Fruit fly (Drosophila melanogaster) whole organism, embryonic: ENCODE results near the gene CG15530.

Experiments used
- Adf1 ChIP-seq: fragments of 200-800 bp; sonication (Bioruptor generic); IDR thresholded peaks from 2 replicates; pipeline ENCODE4 v1.3.6; 2022; ENCODE audit warnings: missing biosample characterization, missing genetic modification characterization
- CG10321 ChIP-seq: fragments of 200-800 bp; sonication (Bioruptor generic); IDR thresholded peaks from 2 replicates; pipeline ENCODE4 v1.3.6; 2022; ENCODE audit warnings: missing biosample characterization, missing genetic modification characterization
- CG10366 ChIP-seq: fragments of 200-800 bp; sonication (Bioruptor generic); IDR thresholded peaks from 2 replicates; pipeline ENCODE4 v1.3.6; 2022; ENCODE audit warnings: missing biosample characterization, missing genetic modification characterization
- CG10959 ChIP-seq: fragments of 200-800 bp; sonication (Bioruptor generic); IDR thresholded peaks from 2 replicates; pipeline ENCODE4 v1.3.6; 2022; ENCODE audit warnings: missing biosample characterization, missing genetic modification characterization
- CG10979 ChIP-seq: fragments of 200-800 bp; sonication (Bioruptor generic); optimal IDR thresholded peaks from 2 replicates; lab custom pipeline; 2018; ENCODE audit warnings: missing biosample characterization, mild to moderate bottlenecking, missing genetic modification characterization, moderate library complexity
- CG11247 ChIP-seq: fragments of 200-800 bp; sonication (Bioruptor generic); IDR thresholded peaks from 2 replicates; pipeline ENCODE4 v1.3.6; 2022; ENCODE audit warnings: missing biosample characterization, missing genetic modification characterization
- CG12155 ChIP-seq: fragments of 200-800 bp; sonication (Bioruptor generic); optimal IDR thresholded peaks from 3 replicates; lab custom pipeline; 2016; ENCODE audit warnings: missing biosample characterization, missing genetic modification characterization
- CG12299 ChIP-seq: fragments of 200-800 bp; sonication (Bioruptor generic); optimal IDR thresholded peaks from 2 replicates; lab custom pipeline; 2018; ENCODE audit warnings: missing biosample characterization, mild to moderate bottlenecking, missing genetic modification characterization
- CG13287 ChIP-seq: fragments of 200-800 bp; sonication (Bioruptor generic); IDR thresholded peaks from 2 replicates; pipeline ENCODE4 v1.3.6; 2022; ENCODE audit warnings: missing biosample characterization, missing genetic modification characterization; ENCODE audit not compliant: partially characterized antibody
- CG13296 ChIP-seq: fragments of 200-800 bp; sonication (Bioruptor generic); optimal IDR thresholded peaks from 3 replicates; lab custom pipeline; 2018; ENCODE audit warnings: missing biosample characterization, mild to moderate bottlenecking, missing genetic modification characterization
- CG13894 ChIP-seq: fragments of 200-800 bp; sonication (Bioruptor generic); optimal IDR thresholded peaks from 3 replicates; lab custom pipeline; 2018; ENCODE audit warnings: missing biosample characterization, mild to moderate bottlenecking, missing genetic modification characterization, moderate library complexity
- CG1603 ChIP-seq: fragments of 200-800 bp; sonication (Bioruptor generic); optimal IDR thresholded peaks from 2 replicates; lab custom pipeline; 2019; ENCODE audit warnings: missing biosample characterization, mild to moderate bottlenecking, missing genetic modification characterization, moderate library complexity
- CG17328 ChIP-seq: fragments of 200-800 bp; sonication (Bioruptor generic); IDR thresholded peaks from 2 replicates; pipeline ENCODE4 v1.3.6; 2022; ENCODE audit warnings: missing biosample characterization, missing genetic modification characterization
- CG18619 ChIP-seq: fragments of 200-800 bp; sonication (Bioruptor generic); optimal IDR thresholded peaks from 3 replicates; lab custom pipeline; 2017; ENCODE audit warnings: missing biosample characterization, mild to moderate bottlenecking, missing genetic modification characterization
- CG2116 ChIP-seq: fragments of 200-800 bp; sonication (Bioruptor generic); optimal IDR thresholded peaks from 3 replicates; lab custom pipeline; 2018; ENCODE audit warnings: missing biosample characterization, mild to moderate bottlenecking, missing genetic modification characterization
- CG2129 ChIP-seq: fragments of 200-800 bp; sonication (Bioruptor generic); IDR thresholded peaks from 2 replicates; pipeline ENCODE4 v1.3.6; 2022; ENCODE audit warnings: missing biosample characterization, missing genetic modification characterization; ENCODE audit not compliant: partially characterized antibody
- CG3995 ChIP-seq: fragments of 200-800 bp; sonication (Bioruptor generic); optimal IDR thresholded peaks from 3 replicates; lab custom pipeline; 2016; ENCODE audit warnings: missing biosample characterization, missing genetic modification characterization
- CG7556 ChIP-seq: fragments of 200-800 bp; sonication (Bioruptor generic); optimal IDR thresholded peaks from 2 replicates; lab custom pipeline; 2017; ENCODE audit warnings: missing biosample characterization, mild to moderate bottlenecking, missing genetic modification characterization
- CG8089 ChIP-seq: fragments of 200-800 bp; sonication (Bioruptor generic); optimal IDR thresholded peaks from 3 replicates; lab custom pipeline; 2016; ENCODE audit warnings: missing biosample characterization, missing genetic modification characterization
- CG8290 ChIP-seq, 3 experiments: fragments of 200-800 bp; sonication (Bioruptor generic); optimal IDR thresholded peaks; 2 replicates each; lab custom pipeline; 2016 to 2019; ENCODE audit warnings: missing biosample characterization in 3 of 3, missing genetic modification characterization in 3 of 3, mild to moderate bottlenecking in 2 of 3, moderate library complexity in 1 of 3
- CG8478 ChIP-seq: fragments of >200 bp; optimal IDR thresholded peaks from 2 replicates; lab custom pipeline; 2018
- CrebB ChIP-seq: fragments of 200-800 bp; sonication (Bioruptor generic); optimal IDR thresholded peaks from 3 replicates; lab custom pipeline; 2018; ENCODE audit warnings: missing biosample characterization, mild to moderate bottlenecking, missing genetic modification characterization
- Dip3 ChIP-seq: fragments of 200-800 bp; sonication (Bioruptor generic); optimal IDR thresholded peaks from 3 replicates; lab custom pipeline; 2016; ENCODE audit warnings: missing biosample characterization, missing genetic modification characterization
- E2f1 ChIP-seq: fragments of 200-800 bp; sonication (Bioruptor generic); IDR thresholded peaks from 2 replicates; pipeline ENCODE4 v1.3.6; 2022; ENCODE audit warnings: missing biosample characterization, missing genetic modification characterization
- HLH3B ChIP-seq: fragments of 200-800 bp; sonication (Bioruptor generic); IDR thresholded peaks from 2 replicates; pipeline ENCODE4 v1.3.6; 2022; ENCODE audit warnings: missing biosample characterization, missing genetic modification characterization
- MBD-R2 ChIP-seq: fragments of 200-800 bp; sonication (Bioruptor generic); IDR thresholded peaks from 2 replicates; pipeline ENCODE4 v1.3.6; 2022; ENCODE audit warnings: missing biosample characterization, missing genetic modification characterization
- Myb ChIP-seq: fragments of 200-800 bp; sonication (Bioruptor generic); optimal IDR thresholded peaks from 2 replicates; lab custom pipeline; 2016; ENCODE audit warnings: missing biosample characterization, missing genetic modification characterization
- Nf-YA ChIP-seq: fragments of 200-800 bp; sonication (Bioruptor generic); IDR thresholded peaks from 2 replicates; pipeline ENCODE4 v1.3.6; 2022; ENCODE audit warnings: missing biosample characterization, missing genetic modification characterization
- Oaz ChIP-seq: fragments of 200-800 bp; sonication (Bioruptor generic); IDR thresholded peaks from 2 replicates; pipeline ENCODE4 v1.3.6; 2022; ENCODE audit warnings: missing biosample characterization, missing genetic modification characterization
- Oli ChIP-seq: fragments of 200-800 bp; sonication (Bioruptor generic); optimal IDR thresholded peaks from 2 replicates; lab custom pipeline; 2018; ENCODE audit warnings: missing biosample characterization, mild to moderate bottlenecking, missing genetic modification characterization, moderate library complexity
- Poxn ChIP-seq: fragments of 200-800 bp; sonication (Bioruptor generic); IDR thresholded peaks from 2 replicates; pipeline ENCODE4 v1.3.6; 2022; ENCODE audit warnings: missing biosample characterization, missing genetic modification characterization
- Stat92E ChIP-seq, 3 experiments: fragments of >200 bp in 2 of 3; fragments of 200-800 bp in 1 of 3; sonication (Bioruptor generic) in 1 of 3; optimal IDR thresholded peaks; 2 replicates each; lab custom pipeline; 2017 to 2019; ENCODE audit warnings: missing biosample characterization in 3 of 3, missing genetic modification characterization in 3 of 3, mild to moderate bottlenecking in 1 of 3, moderate library complexity in 1 of 3
- Xbp1 ChIP-seq: fragments of 200-800 bp; sonication (Bioruptor generic); optimal IDR thresholded peaks from 3 replicates; lab custom pipeline; 2016; ENCODE audit warnings: missing biosample characterization, mild to moderate bottlenecking, missing genetic modification characterization
- ab ChIP-seq: fragments of 200-800 bp; sonication (Bioruptor generic); optimal IDR thresholded peaks from 2 replicates; lab custom pipeline; 2016; ENCODE audit warnings: missing biosample characterization, missing genetic modification characterization
- ara ChIP-seq: fragments of 200-800 bp; sonication (Bioruptor generic); IDR thresholded peaks from 2 replicates; pipeline ENCODE4 v1.3.6; 2022; ENCODE audit warnings: missing biosample characterization, missing genetic modification characterization
- cg ChIP-seq: fragments of 200-800 bp; sonication (Bioruptor generic); optimal IDR thresholded peaks from 3 replicates; lab custom pipeline; 2019; ENCODE audit warnings: missing biosample characterization, mild to moderate bottlenecking, missing genetic modification characterization, moderate library complexity
- dati ChIP-seq: fragments of 200-800 bp; sonication (Bioruptor generic); IDR thresholded peaks from 2 replicates; pipeline ENCODE4 v1.3.6; 2022; ENCODE audit warnings: missing biosample characterization, missing genetic modification characterization
- dysf ChIP-seq: fragments of 200-800 bp; sonication (Bioruptor generic); IDR thresholded peaks from 3 replicates; pipeline ENCODE4 v1.3.6; 2022; ENCODE audit warnings: missing biosample characterization, missing genetic modification characterization
- fd96Cb ChIP-seq: fragments of 200-800 bp; sonication (Bioruptor generic); optimal IDR thresholded peaks from 2 replicates; lab custom pipeline; 2018; ENCODE audit warnings: missing biosample characterization, mild to moderate bottlenecking, missing genetic modification characterization, moderate library complexity
- ftz-f1 ChIP-seq: fragments of 200-800 bp; sonication (Bioruptor generic); optimal IDR thresholded peaks from 2 replicates; lab custom pipeline; 2016; ENCODE audit warnings: missing biosample characterization, missing genetic modification characterization
- fu2 ChIP-seq: fragments of 200-800 bp; sonication (Bioruptor generic); optimal IDR thresholded peaks from 2 replicates; lab custom pipeline; 2016; ENCODE audit warnings: missing biosample characterization, missing genetic modification characterization
- grau ChIP-seq: fragments of 200-800 bp; optimal IDR thresholded peaks from 3 replicates; lab custom pipeline; 2019; ENCODE audit warnings: missing biosample characterization, mild to moderate bottlenecking, missing genetic modification characterization, moderate library complexity
- ham ChIP-seq: fragments of 200-800 bp; sonication (Bioruptor generic); IDR thresholded peaks from 2 replicates; pipeline ENCODE4 v1.3.6; 2022; ENCODE audit warnings: missing biosample characterization, missing genetic modification characterization
- kni ChIP-seq: fragments of 200-800 bp; sonication (Bioruptor generic); optimal IDR thresholded peaks from 3 replicates; lab custom pipeline; 2017; ENCODE audit warnings: mild to moderate bottlenecking, missing biosample characterization, missing genetic modification reagents, missing genetic modification characterization
- lbe ChIP-seq: fragments of 200-800 bp; sonication (Bioruptor generic); optimal IDR thresholded peaks from 2 replicates; lab custom pipeline; 2016; ENCODE audit warnings: missing biosample characterization, mild to moderate bottlenecking, missing genetic modification characterization
- lmd ChIP-seq: fragments of 200-800 bp; sonication (Bioruptor generic); IDR thresholded peaks from 2 replicates; pipeline ENCODE4 v1.3.6; 2022; ENCODE audit warnings: missing biosample characterization, missing genetic modification characterization
- mld ChIP-seq: fragments of 200-800 bp; sonication (Bioruptor generic); IDR thresholded peaks from 3 replicates; pipeline ENCODE4 v1.3.6; 2022; ENCODE audit warnings: missing biosample characterization, missing genetic modification characterization; ENCODE audit not compliant: partially characterized antibody
- nerfin-1 ChIP-seq: fragments of 200-800 bp; sonication (Bioruptor generic); optimal IDR thresholded peaks from 3 replicates; lab custom pipeline; 2019; ENCODE audit warnings: missing biosample characterization, mild to moderate bottlenecking, missing genetic modification characterization, moderate library complexity
- pho ChIP-seq: fragments of 200-800 bp; sonication (Bioruptor generic); optimal IDR thresholded peaks from 2 replicates; lab custom pipeline; 2016; ENCODE audit warnings: missing biosample characterization, missing genetic modification characterization
- pita ChIP-seq: fragments of 200-800 bp; sonication (Bioruptor generic); optimal IDR thresholded peaks from 2 replicates; lab custom pipeline; 2017; ENCODE audit warnings: missing biosample characterization, mild to moderate bottlenecking, missing genetic modification characterization
- run ChIP-seq: fragments of 200-800 bp; sonication (Bioruptor generic); optimal IDR thresholded peaks from 3 replicates; lab custom pipeline; 2018; ENCODE audit warnings: missing biosample characterization, mild to moderate bottlenecking, missing genetic modification characterization
- zen2 ChIP-seq: fragments of 200-800 bp; sonication (Bioruptor generic); IDR thresholded peaks from 3 replicates; pipeline ENCODE4 v1.3.6; 2022; ENCODE audit warnings: missing biosample characterization, missing genetic modification characterization; ENCODE audit not compliant: partially characterized antibody

The CG15530 gene

DNA sequence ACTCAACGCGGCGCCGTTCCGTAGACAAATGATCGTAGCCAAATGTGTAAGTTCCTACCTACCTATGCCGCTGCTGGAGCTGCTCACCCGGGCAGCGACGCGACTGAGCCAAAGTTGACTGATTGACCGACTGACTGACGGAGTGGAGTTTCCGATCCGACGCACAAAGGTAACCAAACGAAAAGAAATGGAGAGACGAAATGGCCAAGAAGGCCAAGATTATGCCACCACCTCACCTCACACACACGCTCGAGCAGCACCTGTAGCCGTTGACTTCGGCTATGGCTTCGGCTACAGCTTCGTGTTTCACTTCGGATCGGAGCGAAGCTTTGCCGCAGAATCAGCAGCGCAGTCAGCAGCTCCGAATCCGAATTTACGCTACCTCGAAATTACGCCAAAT, 13.4 kb downstream of the CG15530 start, which contains the start of gene CG9747 (continued):
- TF ChIP-seq CG10979 (tag; lab: Kevin White, UChicago): no peak
- no peak for TF ChIP-seq ham (GFP tag; lab: Robert Waterston, UW)
- TF ChIP-seq CG8290 (GFP tag; optimal IDR thresholded peaks at IDR 0.05; lab: Kevin White, UChicago): no peak
- peak in 1 of 2 experiments; percentile 10 for TF ChIP-seq CG8290 (tag; optimal IDR thresholded peaks at IDR 0.05; lab: Kevin White, UChicago)
- TF ChIP-seq CG10366 (GFP tag; lab: Robert Waterston, UW): no peak
- no peak for TF ChIP-seq Myb (GFP tag; lab: Kevin White, UChicago)
- TF ChIP-seq fu2 (GFP tag; lab: Kevin White, UChicago): no peak
- TF ChIP-seq CG13296 (GFP tag; lab: Kevin White, UChicago): peak; percentile 11
- no peak for TF ChIP-seq pho (GFP tag; lab: Kevin White, UChicago)
- no peak for TF ChIP-seq CG7556 (GFP tag; lab: Kevin White, UChicago)
- TF ChIP-seq run (tag; lab: Kevin White, UChicago): no peak
- peak; percentile 45 for TF ChIP-seq kni (GFP tag; lab: Kevin White, UChicago)
- TF ChIP-seq CG12155: no peak
- no peak for TF ChIP-seq CG18619
- no peak for TF ChIP-seq CG8089
- TF ChIP-seq CG17328 (GFP tag; lab: Robert Waterston, UW): no peak
- no peak for TF ChIP-seq CG2116 (GFP tag; lab: Kevin White, UChicago)
- TF ChIP-seq nerfin-1 (tag; lab: Kevin White, UChicago): no peak
- TF ChIP-seq CG3995 (GFP tag; lab: Kevin White, UChicago): no peak
- TF ChIP-seq dysf (GFP tag; lab: Robert Waterston, UW): no peak
- TF ChIP-seq ftz-f1 (GFP tag; lab: Kevin White, UChicago): peak; percentile 43
- TF ChIP-seq CrebB: no peak
- TF ChIP-seq CG1603: no peak
- TF ChIP-seq Xbp1: no peak
- TF ChIP-seq E2f1 (GFP tag; lab: Robert Waterston, UW): no peak
- TF ChIP-seq CG12299: no peak
- no peak for TF ChIP-seq cg (GFP tag; lab: Kevin White, UChicago)
- no peak for TF ChIP-seq Oaz (GFP tag; lab: Robert Waterston, UW)
- TF ChIP-seq CG2129 (GFP tag; lab: Robert Waterston, UW): no peak
- no peak for TF ChIP-seq lmd (GFP tag; lab: Robert Waterston, UW)
- TF ChIP-seq Nf-YA (GFP tag; lab: Robert Waterston, UW): no peak
- no peak for TF ChIP-seq grau (tag; lab: Kevin White, UChicago)
- TF ChIP-seq CG13894 (tag; lab: Kevin White, UChicago): peak; percentile 74
- no peak for TF ChIP-seq CG10959 (GFP tag; lab: Robert Waterston, UW)
- no peak for TF ChIP-seq mld
- TF ChIP-seq CG13287 (GFP tag; lab: Robert Waterston, UW): peak; percentile 14; the same call in 1 of the 2 replicates
- TF ChIP-seq pita: no peak
- TF ChIP-seq zen2 (GFP tag; lab: Robert Waterston, UW): 0 out of 3 replicates have a peak, but pooled peaks have one; percentile 25
- TF ChIP-seq ab (GFP tag; lab: Kevin White, UChicago): no peak
- no peak for TF ChIP-seq Dip3
- TF ChIP-seq dati: no peak
- no peak for TF ChIP-seq Poxn (GFP tag; lab: Robert Waterston, UW)
- no peak for TF ChIP-seq MBD-R2 (GFP tag; lab: Robert Waterston, UW)
- no peak for TF ChIP-seq CG11247 (GFP tag; lab: Robert Waterston, UW)
- TF ChIP-seq ara (GFP tag; lab: Robert Waterston, UW): no peak
- no peak for TF ChIP-seq HLH3B
- no peak for TF ChIP-seq CG10321 (GFP tag; lab: Robert Waterston, UW)
- TF ChIP-seq fd96Cb (tag; lab: Kevin White, UChicago): no peak
- no peak for TF ChIP-seq Stat92E (GFP tag; optimal IDR thresholded peaks at IDR 0.05; lab: Kevin White, UChicago)
- TF ChIP-seq Adf1 (GFP tag; lab: Robert Waterston, UW): peak; percentile 79
- no peak for TF ChIP-seq CG8478
- no peak for TF ChIP-seq lbe (GFP tag; lab: Kevin White, UChicago)
- no peak for TF ChIP-seq Oli (tag; lab: Kevin White, UChicago)
